Fruit fly (Drosophila melanogaster): ENCODE measurements around the gene OtopLa.

dm6 chrX:5589990-5590389 is 58.3 kb downstream of the OtopLa start:
- TF ChIP-seq E2f1 (GFP tag; IDR thresholded peaks at IDR 0.05) (no peak), Spps (tag; optimal IDR thresholded peaks at IDR 0.05) (no peak), Hr39 (optimal IDR thresholded peaks at IDR 0.05) (no peak), Sry-δ (GFP tag; optimal IDR thresholded peaks at IDR 0.05) (no peak)
